Fruit fly (Drosophila melanogaster): ENCODE results near the gene SdicA.
"Not testable (repeated sequence)": the region's sequence is repeated elsewhere in the genome, so short reads cannot be mapped to it uniquely, and the experiment has no call there.

Gene SdicA

dm6 chrX:20201833-20202232 lies at the start of gene SdicA:
Gene SdicA (minus strand): TSS chrX:20201933.
- not testable (repeated sequence) for TF ChIP-seq CG8478, CTCF (optimal IDR thresholded peaks at IDR 0.05)

- TF ChIP-seq CTCF (optimal IDR thresholded peaks at IDR 0.05) (no peak), CG8478 (optimal IDR thresholded peaks at IDR 0.05) (no peak)
Measured at dm6 chrX:20251069-20251468, 49.3 kb upstream of the SdicA start, which contains the start of the genes CG17068 and Rab10. Gene CG17068 (minus strand): TSS chrX:20251093. Gene Rab10 (plus strand): TSS chrX:20251338.

dm6 chrX:20247710-20248109 lies 46.0 kb upstream of the SdicA start:
- TF ChIP-seq CG8478 (optimal IDR thresholded peaks at IDR 0.05), result no peak

- no peak for TF ChIP-seq CTCF (optimal IDR thresholded peaks at IDR 0.05)
- TF ChIP-seq CG8478 (optimal IDR thresholded peaks at IDR 0.05), result no peak
Measured at dm6 chrX:20245218-20245863, 43.6 kb upstream of the SdicA start.

dm6 chrX:20244278-20244677 lies 42.5 kb upstream of the SdicA start, which contains the start of gene Peritrophin-A:
Gene Peritrophin-A (plus strand): TSS chrX:20244647.
- TF ChIP-seq CG8478 (optimal IDR thresholded peaks at IDR 0.05) (no peak), CTCF (optimal IDR thresholded peaks at IDR 0.05) (no peak)

- TF ChIP-seq CTCF (optimal IDR thresholded peaks at IDR 0.05) (no peak), CG8478 (optimal IDR thresholded peaks at IDR 0.05) (no peak)
Measured at dm6 chrX:20243274-20243839, 41.6 kb upstream of the SdicA start.

- TF ChIP-seq CG8478 (optimal IDR thresholded peaks at IDR 0.05), result no peak
- TF ChIP-seq CTCF (optimal IDR thresholded peaks at IDR 0.05), result no peak
Measured at dm6 chrX:20240518-20241186, 38.9 kb upstream of the SdicA start.

- TF ChIP-seq CG8478 (optimal IDR thresholded peaks at IDR 0.05) (no peak), CTCF (optimal IDR thresholded peaks at IDR 0.05) (no peak)
Measured at dm6 chrX:20239608-20239941, 37.8 kb upstream of the SdicA start, which contains the start of gene obst-A. Gene obst-A (plus strand): TSS chrX:20239855.

dm6 chrX:20238736-20239607 lies 37.2 kb upstream of the SdicA start:
- no peak for TF ChIP-seq CG8478 (optimal IDR thresholded peaks at IDR 0.05)
- TF ChIP-seq CTCF (optimal IDR thresholded peaks at IDR 0.05), result peak; percentile 56 to 71

dm6 chrX:20237914-20238313 lies 36.2 kb upstream of the SdicA start:
- no peak for TF ChIP-seq CG8478 (optimal IDR thresholded peaks at IDR 0.05)

dm6 chrX:20235794-20236513 lies 34.2 kb upstream of the SdicA start, which contains the start of gene sw:
Gene sw (minus strand): TSS chrX:20236382.
- TF ChIP-seq CG8478 (optimal IDR thresholded peaks at IDR 0.05) (no peak), CTCF (optimal IDR thresholded peaks at IDR 0.05) (peak in 1 of 2 experiments; percentile 26)

dm6 chrX:20231658-20232057 lies 29.9 kb upstream of the SdicA start:
- TF ChIP-seq CTCF (optimal IDR thresholded peaks at IDR 0.05) (no peak), CG8478 (optimal IDR thresholded peaks at IDR 0.05) (no peak)

- not testable (repeated sequence) for TF ChIP-seq CG8478, CTCF (optimal IDR thresholded peaks at IDR 0.05)
Measured at dm6 chrX:20224920-20225319, 23.2 kb upstream of the SdicA start, which contains the start of gene Sdic4. Gene Sdic4 (minus strand): TSS chrX:20225020.

dm6 chrX:20217159-20217558 lies 15.4 kb upstream of the SdicA start, which contains the start of gene SdicC:
Gene SdicC (minus strand): TSS chrX:20217259.
- not testable (repeated sequence) for TF ChIP-seq CG8478, CTCF (optimal IDR thresholded peaks at IDR 0.05)

Measured in S2 (cell line).